Worm (Caenorhabditis elegans): ENCODE measurements around the gene mltn-9.

mltn-9 gene

ce11 chrII:14593281-14593680 is 22.6 kb upstream of the mltn-9 start, which contains the start of gene catp-4:
Gene catp-4 (plus strand): TSS chrII:14593581.
- no peak for TF ChIP-seq ztf-6 (GFP tag; IDR thresholded peaks at IDR 0.05)
- TF ChIP-seq nhr-80 (tag; optimal IDR thresholded peaks at IDR 0.05): no peak
- TF ChIP-seq lin-40 (tag; optimal IDR thresholded peaks at IDR 0.05): no peak
- no peak for TF ChIP-seq akir-1 (GFP tag; optimal IDR thresholded peaks at IDR 0.05)
- TF ChIP-seq F10E7.11 (tag; optimal IDR thresholded peaks at IDR 0.05): no peak
- TF ChIP-seq K12H6.12 (tag; optimal IDR thresholded peaks at IDR 0.05): no peak
- TF ChIP-seq lin-54 (GFP tag; optimal IDR thresholded peaks at IDR 0.05): no peak
- TF ChIP-seq sea-2 (GFP tag; IDR thresholded peaks at IDR 0.05): no peak
- no peak for TF ChIP-seq ztf-26 (tag; optimal IDR thresholded peaks at IDR 0.05)
- TF ChIP-seq atf-7 (tag; optimal IDR thresholded peaks at IDR 0.05): no peak
- no peak for TF ChIP-seq ZK185.1 (tag; optimal IDR thresholded peaks at IDR 0.05; ENCODE audit: poor library complexity, severe bottlenecking)

DNA sequence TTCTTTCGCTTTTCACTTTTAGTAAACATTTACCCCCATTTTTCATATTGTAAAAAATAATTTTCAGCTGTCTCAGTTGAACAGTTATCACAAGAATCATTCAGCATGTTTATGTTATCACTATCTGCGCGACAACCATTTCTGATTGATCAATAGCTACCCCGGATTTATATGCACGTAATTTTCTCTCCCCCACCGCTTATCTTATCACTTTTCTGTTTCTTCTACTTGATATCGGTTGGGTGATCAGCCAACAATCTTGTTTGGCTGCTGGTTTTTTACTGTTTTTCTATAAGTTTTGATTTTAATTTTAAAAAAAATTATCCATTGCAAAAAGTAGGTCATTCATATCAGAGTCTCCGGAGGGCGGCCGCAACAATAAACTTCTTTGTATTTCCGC is 18.0 kb upstream of the mltn-9 start:
- TF ChIP-seq dpl-1 (GFP tag; optimal IDR thresholded peaks at IDR 0.05) (no peak), madf-6 (GFP tag; IDR thresholded peaks at IDR 0.05) (0 out of 2 replicates have a peak, but pooled peaks have one; percentile 17), F57C9.4 (tag; optimal IDR thresholded peaks at IDR 0.05) (no peak)

DNA sequence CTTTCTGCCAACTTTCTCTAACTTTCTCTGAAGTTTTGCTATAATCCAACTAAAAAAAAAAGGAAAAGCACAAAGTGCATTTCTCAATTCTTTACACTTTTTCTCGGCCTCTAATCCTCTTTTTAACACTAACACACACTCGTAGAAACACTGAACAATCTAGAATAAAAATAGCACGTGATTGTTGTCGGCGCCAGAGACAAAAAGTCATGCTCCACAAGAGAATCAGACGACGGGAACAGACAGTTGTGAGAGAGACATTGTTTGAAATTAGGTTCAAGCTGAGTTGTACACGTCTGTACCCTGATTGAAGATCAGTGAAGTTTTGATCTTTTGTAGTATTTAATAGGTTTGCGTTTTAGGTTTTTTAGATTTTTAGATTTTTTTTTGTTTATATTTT is 17.5 kb upstream of the mltn-9 start:
- TF ChIP-seq ama-1 (optimal IDR thresholded peaks at IDR 0.05) (no peak), ama-1 (GFP tag; optimal IDR thresholded peaks at IDR 0.05) (no peak), F23B12.7 (tag; optimal IDR thresholded peaks at IDR 0.05; ENCODE audit: insufficient read depth) (peak; percentile 6), F57A8.1 (GFP tag; optimal IDR thresholded peaks at IDR 0.05) (no peak), snpc-1.3 (tag; optimal IDR thresholded peaks at IDR 0.05; ENCODE audit: insufficient read depth) (no peak), bed-2 (GFP tag; IDR thresholded peaks at IDR 0.05) (no peak), pha-4 (tag; optimal IDR thresholded peaks at IDR 0.05) (no peak), madf-3 (GFP tag; IDR thresholded peaks at IDR 0.05) (no peak), ccch-3 (GFP tag; optimal IDR thresholded peaks at IDR 0.05) (no peak), dpff-1 (tag; optimal IDR thresholded peaks at IDR 0.05) (no peak), F33H1.4 (GFP tag; IDR thresholded peaks at IDR 0.05) (no peak), hsf-1 (GFP tag; IDR thresholded peaks at IDR 0.05) (peak; percentile 83), ztf-25 (GFP tag; IDR thresholded peaks at IDR 0.05) (no peak), zim-3 (tag; optimal IDR thresholded peaks at IDR 0.05) (no peak), snpc-4 (GFP tag; optimal IDR thresholded peaks at IDR 0.05) (no peak), snpc-4 (tag; optimal IDR thresholded peaks at IDR 0.05) (peak in 1 of 4 experiments; percentile 17), mel-28 (tag; optimal IDR thresholded peaks at IDR 0.05; ENCODE audit: borderline replicate concordance) (no peak), tlf-1 (GFP tag; optimal IDR thresholded peaks at IDR 0.05) (peak; percentile 29), hlh-26 (GFP tag; conservative IDR thresholded peaks at IDR 0.05) (no peak), gei-17 (GFP tag; optimal IDR thresholded peaks at IDR 0.05) (no peak), dpl-1 (GFP tag; optimal IDR thresholded peaks at IDR 0.05) (no peak), let-607 (tag; optimal IDR thresholded peaks at IDR 0.05) (peak in 1 of 2 experiments; percentile 36), sdz-38 (tag; optimal IDR thresholded peaks at IDR 0.05) (no peak), lin-40 (tag; optimal IDR thresholded peaks at IDR 0.05) (no peak), xnd-1 (tag; optimal IDR thresholded peaks at IDR 0.05) (no peak), tbx-9 (tag; optimal IDR thresholded peaks at IDR 0.05; ENCODE audit: borderline replicate concordance) (no peak), ztf-26 (tag; optimal IDR thresholded peaks at IDR 0.05) (peak; percentile 1), madf-10 (tag; optimal IDR thresholded peaks at IDR 0.05) (no peak), ceh-100 (GFP tag; IDR thresholded peaks at IDR 0.05) (no peak), madf-6 (GFP tag; IDR thresholded peaks at IDR 0.05) (no peak), F22D6.2 (tag; optimal IDR thresholded peaks at IDR 0.05) (no peak), efl-1 (GFP tag; optimal IDR thresholded peaks at IDR 0.05) (no peak), B0019.2 (GFP tag; conservative IDR thresholded peaks at IDR 0.05) (no peak), B0035.1 (tag; optimal IDR thresholded peaks at IDR 0.05) (no peak), hmg-1.2 (GFP tag; IDR thresholded peaks at IDR 0.05) (peak; percentile 16; the same call in 1 of the 2 replicates), somi-1 (GFP tag; optimal IDR thresholded peaks at IDR 0.05) (peak; percentile 28)
